Fruit fly (Drosophila melanogaster) whole organism, wandering third instar larva: ENCODE results near the gene Atg12.

Source experiments
- h ChIP-seq: fragments of 200-800 bp; sonication (Bioruptor generic); optimal IDR thresholded peaks from 3 replicates; lab custom pipeline; 2016; ENCODE audit warnings: missing biosample characterization, mild to moderate bottlenecking, missing genetic modification characterization
- pan ChIP-seq: fragments of >200 bp; optimal IDR thresholded peaks from 2 replicates; lab custom pipeline; 2017
- psq ChIP-seq: fragments of 200-800 bp; sonication (Bioruptor generic); optimal IDR thresholded peaks from 3 replicates; lab custom pipeline; 2017; ENCODE audit warnings: missing biosample characterization, mild to moderate bottlenecking, missing genetic modification characterization, moderate library complexity
- rgr ChIP-seq: fragments of 200-800 bp; sonication (Bioruptor generic); optimal IDR thresholded peaks from 3 replicates; lab custom pipeline; 2016; ENCODE audit warnings: missing biosample characterization, mild to moderate bottlenecking, missing genetic modification characterization
- sage ChIP-seq: fragments of 200-800 bp; sonication (Bioruptor generic); optimal IDR thresholded peaks from 2 replicates; lab custom pipeline; 2016; ENCODE audit warnings: missing biosample characterization, mild to moderate bottlenecking, missing genetic modification characterization
- usp ChIP-seq: fragments of >200 bp; optimal IDR thresholded peaks from 2 replicates; lab custom pipeline; 2017; ENCODE audit warnings: missing biosample characterization, missing genetic modification characterization

DNA sequence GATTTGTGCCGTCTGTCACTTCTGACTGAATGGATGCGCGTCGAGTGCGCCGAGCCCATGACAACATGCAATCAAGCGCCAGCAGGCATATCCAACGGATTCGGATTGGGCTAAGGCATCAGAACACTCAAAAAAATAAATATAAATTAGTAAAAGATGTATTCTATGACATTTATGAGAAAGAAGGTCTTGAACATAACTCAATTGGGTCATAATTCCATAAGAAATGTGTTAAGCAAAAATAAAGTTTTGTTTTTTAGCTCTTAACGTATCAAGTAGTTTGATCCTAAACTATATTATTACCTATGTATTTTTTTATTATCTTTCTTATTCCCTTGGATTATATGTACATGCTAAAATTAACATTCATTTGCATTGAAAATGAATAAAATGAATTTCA, 23.2 kb upstream of the Atg12 start:
- TF ChIP-seq h (no peak), psq (GFP tag; lab: Kevin White, UChicago) (no peak), sage (GFP tag; lab: Kevin White, UChicago) (no peak), pan (no peak), rgr (GFP tag; lab: Kevin White, UChicago) (no peak), usp (GFP tag; lab: Kevin White, UChicago) (no peak)
